Fruit fly (Drosophila melanogaster) whole organism, pupa: ENCODE data around the gene RecQ5.

Experiments
- CG10348 ChIP-seq: fragments of 200-800 bp; sonication (Bioruptor generic); IDR thresholded peaks from 2 replicates; pipeline ENCODE4 v1.3.6; 2022; ENCODE audit warnings: missing biosample characterization, missing genetic modification characterization
- CG12605 ChIP-seq: fragments of 200-800 bp; sonication (Bioruptor generic); IDR thresholded peaks from 2 replicates; pipeline ENCODE4 v1.3.6; 2022; ENCODE audit warnings: missing biosample characterization, missing genetic modification characterization
- CG13204 ChIP-seq: fragments of 200-800 bp; sonication (Bioruptor generic); optimal IDR thresholded peaks from 2 replicates; lab custom pipeline; 2018; ENCODE audit warnings: missing biosample characterization, mild to moderate bottlenecking, missing genetic modification characterization, moderate library complexity
- CG14655 ChIP-seq: fragments of 200-800 bp; sonication (Bioruptor generic); optimal IDR thresholded peaks from 3 replicates; lab custom pipeline; 2017; ENCODE audit warnings: mild to moderate bottlenecking, missing biosample characterization, missing genetic modification reagents, missing genetic modification characterization
- CG15710 ChIP-seq: fragments of 200-800 bp; sonication (Bioruptor generic); optimal IDR thresholded peaks from 2 replicates; lab custom pipeline; 2018; ENCODE audit warnings: missing biosample characterization, mild to moderate bottlenecking, missing genetic modification characterization, moderate library complexity
- CG17806 ChIP-seq: fragments of 200-800 bp; sonication (Bioruptor generic); optimal IDR thresholded peaks from 2 replicates; lab custom pipeline; 2018; ENCODE audit warnings: missing biosample characterization, mild to moderate bottlenecking, missing genetic modification characterization, moderate library complexity
- CG32121 ChIP-seq: fragments of 200-800 bp; sonication (Bioruptor generic); IDR thresholded peaks from 2 replicates; pipeline ENCODE4 v1.3.6; 2022; ENCODE audit warnings: missing biosample characterization, missing genetic modification characterization
- CG34367 ChIP-seq: fragments of 200-800 bp; sonication (Bioruptor generic); optimal IDR thresholded peaks from 2 replicates; lab custom pipeline; 2018; ENCODE audit warnings: missing biosample characterization, mild to moderate bottlenecking, missing genetic modification characterization
- CG4496 ChIP-seq: fragments of 200-800 bp; sonication (Bioruptor generic); IDR thresholded peaks from 3 replicates; pipeline ENCODE4 v1.3.6; 2022; ENCODE audit warnings: missing biosample characterization, missing genetic modification characterization
- CG8159 ChIP-seq: fragments of 200-800 bp; sonication (Bioruptor generic); optimal IDR thresholded peaks from 3 replicates; lab custom pipeline; 2018; ENCODE audit warnings: missing biosample characterization, mild to moderate bottlenecking, missing genetic modification characterization, moderate library complexity
- CG8301 ChIP-seq: fragments of 200-800 bp; sonication (Bioruptor generic); optimal IDR thresholded peaks from 2 replicates; lab custom pipeline; 2018; ENCODE audit warnings: missing biosample characterization, mild to moderate bottlenecking, missing genetic modification characterization
- CG9948 ChIP-seq: fragments of 200-800 bp; sonication (Bioruptor generic); optimal IDR thresholded peaks from 2 replicates; lab custom pipeline; 2018; ENCODE audit warnings: missing biosample characterization, mild to moderate bottlenecking, missing genetic modification characterization, moderate library complexity
- D1 ChIP-seq: fragments of 200-800 bp; sonication (Bioruptor generic); optimal IDR thresholded peaks from 2 replicates; lab custom pipeline; 2018; ENCODE audit warnings: missing biosample characterization, mild to moderate bottlenecking, missing genetic modification characterization, moderate library complexity
- EcR ChIP-seq: fragments of 200-800 bp; sonication (Bioruptor generic); optimal IDR thresholded peaks from 3 replicates; lab custom pipeline; 2019; ENCODE audit warnings: missing biosample characterization, missing genetic modification characterization, mild to moderate bottlenecking, moderate library complexity, missing genetic modification reagents
- Ets98B ChIP-seq: fragments of 200-800 bp; sonication (Bioruptor generic); IDR thresholded peaks from 2 replicates; pipeline ENCODE4 v1.3.6; 2022; ENCODE audit warnings: missing biosample characterization, missing genetic modification characterization
- Pif1A ChIP-seq: fragments of 200-800 bp; sonication (Bioruptor generic); optimal IDR thresholded peaks from 3 replicates; lab custom pipeline; 2016; ENCODE audit warnings: missing biosample characterization, missing genetic modification characterization
- Pif1B ChIP-seq: fragments of 200-800 bp; sonication (Bioruptor generic); optimal IDR thresholded peaks from 3 replicates; lab custom pipeline; 2016; ENCODE audit warnings: missing biosample characterization, missing genetic modification characterization
- Snoo ChIP-seq: fragments of 200-800 bp; sonication (Bioruptor generic); optimal IDR thresholded peaks from 3 replicates; lab custom pipeline; 2017; ENCODE audit warnings: missing biosample characterization, mild to moderate bottlenecking, missing genetic modification characterization, inconsistent platforms
- fd96Ca ChIP-seq: fragments of 200-800 bp; sonication (Bioruptor generic); IDR thresholded peaks from 3 replicates; pipeline ENCODE4 v1.3.6; 2022; ENCODE audit warnings: missing biosample characterization, missing genetic modification characterization
- gl ChIP-seq: fragments of 200-800 bp; sonication (Bioruptor generic); optimal IDR thresholded peaks from 2 replicates; lab custom pipeline; 2018; ENCODE audit warnings: missing biosample characterization, mild to moderate bottlenecking, missing genetic modification characterization
- rn ChIP-seq: fragments of 200-800 bp; sonication (Bioruptor generic); IDR thresholded peaks from 2 replicates; pipeline ENCODE4 v1.3.6; 2022; ENCODE audit warnings: missing biosample characterization, missing genetic modification characterization

RecQ5 gene

DNA sequence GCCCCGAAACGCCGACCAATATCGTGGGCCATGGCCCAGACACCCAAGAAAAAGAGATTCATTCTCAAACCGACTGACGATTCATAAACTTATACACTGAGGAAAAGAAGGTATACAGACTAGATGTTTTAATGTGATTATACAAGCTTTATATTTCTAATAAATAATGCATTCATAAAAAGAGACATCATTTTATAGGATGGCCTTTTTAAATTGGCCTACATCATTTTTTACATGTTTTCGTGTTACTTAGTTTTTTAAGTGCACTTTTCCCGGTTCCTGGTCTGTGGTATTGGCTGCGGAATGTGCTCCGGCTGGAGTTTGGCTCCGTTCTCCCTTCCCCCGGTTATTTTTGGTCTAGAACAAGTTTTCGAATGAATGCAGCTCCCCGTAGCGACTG, 20.7 kb upstream of the RecQ5 start:
- TF ChIP-seq CG8301 (tag; lab: Kevin White, UChicago), result peak; percentile 98
- TF ChIP-seq Pif1A (GFP tag; lab: Kevin White, UChicago), result peak; percentile 92
- peak; percentile 97 for TF ChIP-seq CG17806 (tag; lab: Kevin White, UChicago)
- TF ChIP-seq CG15710, result peak; percentile 97
- TF ChIP-seq CG32121 (GFP tag; lab: Robert Waterston, UW), result peak; percentile 65
- peak; percentile 76 for TF ChIP-seq Snoo (tag; lab: Kevin White, UChicago)
- TF ChIP-seq CG8159 (tag; lab: Kevin White, UChicago), result peak; percentile 97
- peak; percentile 95 for TF ChIP-seq CG34367 (tag; lab: Kevin White, UChicago)
- TF ChIP-seq CG12605 (GFP tag; lab: Robert Waterston, UW), result peak; percentile 90
- peak; percentile 43; the same call in 1 of the 2 replicates for TF ChIP-seq CG10348
- peak; percentile 96 for TF ChIP-seq CG9948 (tag; lab: Kevin White, UChicago)
- TF ChIP-seq fd96Ca (GFP tag; lab: Robert Waterston, UW), result peak; percentile 75
- peak; percentile 82 for TF ChIP-seq rn
- peak; percentile 90 for TF ChIP-seq Pif1B (GFP tag; lab: Kevin White, UChicago)
- peak; percentile 87 for TF ChIP-seq D1 (tag; lab: Kevin White, UChicago)
- peak; percentile 90 for TF ChIP-seq gl
- peak; percentile 97 for TF ChIP-seq CG14655 (GFP tag; lab: Kevin White, UChicago)
- peak; percentile 92 for TF ChIP-seq CG13204 (GFP tag; lab: Kevin White, UChicago)
- peak; percentile 86 for TF ChIP-seq Ets98B (GFP tag; lab: Robert Waterston, UW)
- TF ChIP-seq CG4496 (GFP tag; lab: Robert Waterston, UW), result peak; percentile 95
- TF ChIP-seq EcR (GFP tag; lab: Kevin White, UChicago), result peak; percentile 74
- TF ChIP-seq, all 21 proteins: peak for 21

- TF ChIP-seq CG17806 (tag; lab: Kevin White, UChicago), result no peak
- TF ChIP-seq Pif1B (GFP tag; lab: Kevin White, UChicago), result no peak
- no peak for TF ChIP-seq CG13204 (GFP tag; lab: Kevin White, UChicago)
- no peak for TF ChIP-seq CG8301 (tag; lab: Kevin White, UChicago)
- TF ChIP-seq Snoo (tag; lab: Kevin White, UChicago), result no peak
- no peak for TF ChIP-seq CG8159 (tag; lab: Kevin White, UChicago)
- no peak for TF ChIP-seq EcR (GFP tag; lab: Kevin White, UChicago)
- no peak for TF ChIP-seq Pif1A (GFP tag; lab: Kevin White, UChicago)
- TF ChIP-seq CG32121 (GFP tag; lab: Robert Waterston, UW), result no peak
- no peak for TF ChIP-seq CG34367 (tag; lab: Kevin White, UChicago)
- no peak for TF ChIP-seq CG12605 (GFP tag; lab: Robert Waterston, UW)
- TF ChIP-seq CG4496 (GFP tag; lab: Robert Waterston, UW), result no peak
- no peak for TF ChIP-seq D1 (tag; lab: Kevin White, UChicago)
- no peak for TF ChIP-seq CG10348
- no peak for TF ChIP-seq CG15710
- TF ChIP-seq CG14655 (GFP tag; lab: Kevin White, UChicago), result no peak
These were observed 18.5 kb upstream of the RecQ5 start for dm6 chr3L:14650348-14650747.

dm6 chr3L:14648922-14649321, 17.0 kb upstream of the RecQ5 start:
- TF ChIP-seq gl (no peak), CG17806 (tag; lab: Kevin White, UChicago) (no peak), Snoo (tag; lab: Kevin White, UChicago) (no peak), CG8159 (tag; lab: Kevin White, UChicago) (peak; percentile 9), Pif1A (GFP tag; lab: Kevin White, UChicago) (peak; percentile 2), CG32121 (GFP tag; lab: Robert Waterston, UW) (no peak), CG4496 (GFP tag; lab: Robert Waterston, UW) (no peak), D1 (tag; lab: Kevin White, UChicago) (no peak), CG34367 (tag; lab: Kevin White, UChicago) (peak; percentile 12), CG13204 (GFP tag; lab: Kevin White, UChicago) (peak; percentile 36), CG10348 (no peak), CG8301 (tag; lab: Kevin White, UChicago) (peak; percentile 3), CG9948 (tag; lab: Kevin White, UChicago) (peak; percentile 39), CG15710 (peak; percentile 4), fd96Ca (GFP tag; lab: Robert Waterston, UW) (no peak), CG14655 (GFP tag; lab: Kevin White, UChicago) (peak; percentile 26), rn (no peak)

- peak; percentile 62 for TF ChIP-seq CG13204 (GFP tag; lab: Kevin White, UChicago)
- no peak for TF ChIP-seq CG32121 (GFP tag; lab: Robert Waterston, UW)
- TF ChIP-seq CG17806 (tag; lab: Kevin White, UChicago), result peak; percentile 85
- peak; percentile 81 for TF ChIP-seq CG14655 (GFP tag; lab: Kevin White, UChicago)
- TF ChIP-seq CG12605 (GFP tag; lab: Robert Waterston, UW), result peak; percentile 77
- no peak for TF ChIP-seq CG10348
- peak; percentile 58 for TF ChIP-seq D1 (tag; lab: Kevin White, UChicago)
- TF ChIP-seq CG8159 (tag; lab: Kevin White, UChicago), result peak; percentile 86
- TF ChIP-seq Snoo (tag; lab: Kevin White, UChicago), result peak; percentile 58
- peak; percentile 9 for TF ChIP-seq EcR (GFP tag; lab: Kevin White, UChicago)
- TF ChIP-seq CG8301 (tag; lab: Kevin White, UChicago), result peak; percentile 72
- peak; percentile 57 for TF ChIP-seq Ets98B (GFP tag; lab: Robert Waterston, UW)
- peak; percentile 68 for TF ChIP-seq Pif1B (GFP tag; lab: Kevin White, UChicago)
- TF ChIP-seq Pif1A (GFP tag; lab: Kevin White, UChicago), result peak; percentile 69
- TF ChIP-seq CG34367 (tag; lab: Kevin White, UChicago), result peak; percentile 66
- peak; percentile 32; the same call in 1 of the 3 replicates for TF ChIP-seq fd96Ca (GFP tag; lab: Robert Waterston, UW)
- TF ChIP-seq gl, result peak; percentile 39
- TF ChIP-seq CG15710, result peak; percentile 82
- TF ChIP-seq CG9948 (tag; lab: Kevin White, UChicago), result peak; percentile 87
- TF ChIP-seq rn, result no peak
- peak; percentile 82; the same call in 2 of the 3 replicates for TF ChIP-seq CG4496 (GFP tag; lab: Robert Waterston, UW)
These were observed 15.5 kb upstream of the RecQ5 start for dm6 chr3L:14647210-14647869.
